Fruit fly (Drosophila melanogaster) whole organism, adult: Measurements from ENCODE around the gene CG43401.

Source experiments
- CG12768 ChIP-seq: fragments of 200-800 bp; sonication (Bioruptor generic); optimal IDR thresholded peaks from 2 replicates; lab custom pipeline; 2017; ENCODE audit warnings: missing biosample characterization, missing genetic modification characterization, mild to moderate bottlenecking, moderate library complexity, missing genetic modification reagents
- CG14711 ChIP-seq: fragments of 200-800 bp; sonication (Bioruptor generic); optimal IDR thresholded peaks from 2 replicates; lab custom pipeline; 2018; ENCODE audit warnings: missing biosample characterization, mild to moderate bottlenecking, missing genetic modification characterization, moderate library complexity
- CG33017 ChIP-seq: fragments of 200-800 bp; sonication (Bioruptor generic); optimal IDR thresholded peaks from 2 replicates; lab custom pipeline; 2018; ENCODE audit warnings: missing biosample characterization, mild to moderate bottlenecking, missing genetic modification characterization, moderate library complexity
- CG5204 ChIP-seq: fragments of 200-800 bp; sonication (Bioruptor generic); optimal IDR thresholded peaks from 2 replicates; lab custom pipeline; 2016; ENCODE audit warnings: missing biosample characterization, missing genetic modification characterization
- CG7101 ChIP-seq: fragments of 200-800 bp; sonication (Bioruptor generic); optimal IDR thresholded peaks from 2 replicates; lab custom pipeline; 2018; ENCODE audit warnings: missing biosample characterization, mild to moderate bottlenecking, missing genetic modification characterization, moderate library complexity
- Clk ChIP-seq: fragments of 200-800 bp; sonication (Bioruptor generic); optimal IDR thresholded peaks from 2 replicates; lab custom pipeline; 2017; ENCODE audit warnings: missing biosample characterization, missing genetic modification characterization
- Crg-1 ChIP-seq: fragments of 200-800 bp; sonication (Bioruptor generic); optimal IDR thresholded peaks from 2 replicates; lab custom pipeline; 2016; ENCODE audit warnings: missing biosample characterization, missing genetic modification characterization
- Hr96 ChIP-seq: fragments of 200-800 bp; sonication (Bioruptor generic); optimal IDR thresholded peaks from 2 replicates; lab custom pipeline; 2016; ENCODE audit warnings: missing biosample characterization, missing genetic modification characterization
- Mnt ChIP-seq: fragments of 200-800 bp; sonication (Bioruptor generic); optimal IDR thresholded peaks from 2 replicates; lab custom pipeline; 2016; ENCODE audit warnings: missing biosample characterization, mild to moderate bottlenecking, missing genetic modification characterization
- bab1 ChIP-seq: fragments of 200-800 bp; sonication (Bioruptor generic); optimal IDR thresholded peaks from 3 replicates; lab custom pipeline; 2019; ENCODE audit warnings: missing biosample characterization, mild to moderate bottlenecking, missing genetic modification characterization, moderate library complexity
- kay ChIP-seq: fragments of 200-800 bp; sonication (Bioruptor generic); peaks from one replicate; lab custom pipeline; 2016; ENCODE audit warnings: missing biosample characterization, missing genetic modification characterization, borderline replicate concordance
- ovo ChIP-seq: fragments of 200-800 bp; sonication (Bioruptor generic); optimal IDR thresholded peaks from 2 replicates; lab custom pipeline; 2016; ENCODE audit warnings: missing biosample characterization, missing genetic modification characterization
- toe ChIP-seq: fragments of 200-800 bp; sonication (Bioruptor generic); optimal IDR thresholded peaks from 2 replicates; lab custom pipeline; 2016; ENCODE audit warnings: missing biosample characterization, missing genetic modification characterization

dm6 chr2L:1404896-1405453, 23.3 kb upstream of the CG43401 start:
- TF ChIP-seq kay (no peak), Crg-1 (GFP tag; lab: Kevin White, UChicago) (no peak), Mnt (GFP tag; lab: Kevin White, UChicago) (no peak), bab1 (GFP tag; lab: Kevin White, UChicago) (no peak), CG14711 (no peak), CG7101 (no peak), CG12768 (no peak), ovo (GFP tag; lab: Kevin White, UChicago) (no peak), Clk (GFP tag; lab: Kevin White, UChicago) (no peak), CG33017 (tag; lab: Kevin White, UChicago) (no peak), Hr96 (GFP tag; lab: Kevin White, UChicago) (no peak), CG5204 (no peak), toe (GFP tag; lab: Kevin White, UChicago) (no peak)
